Fruit fly (Drosophila melanogaster) S2 (cell line): ENCODE data around the gene ome.

Experiments
- CG8478 ChIP-seq: fragments of >200 bp; optimal IDR thresholded peaks from 2 replicates; lab custom pipeline; 2018
- CTCF ChIP-seq, 2 experiments: fragments of >200 bp; optimal IDR thresholded peaks; 2 replicates each; lab custom pipeline; 2018

dm6 chr3L:14789676-14790075 lies 117.0 kb downstream of the ome start, which contains the start of gene Helz:
- TF ChIP-seq CG8478 (lab: Kevin White, UChicago) (no peak), CTCF (optimal IDR thresholded peaks at IDR 0.05; lab: Kevin White, UChicago) (no peak)
